Worm (Caenorhabditis elegans) whole organism, L4/young adult: ENCODE measurements around the gene snap-29.

Experiments
- W03F9.2 ChIP-seq: fragments of 150-350 bp; optimal IDR thresholded peaks from 2 replicates; lab custom pipeline; 2014; ENCODE audit warnings: missing biosample characterization, missing genetic modification characterization
- dao-5 ChIP-seq: sonication (generic microtip); optimal IDR thresholded peaks from 2 replicates; lab custom pipeline; 2016; ENCODE audit warnings: missing genotype, missing genetic modification characterization, moderate library complexity, missing compliant biosample characterization
- him-1 ChIP-seq: sonication (generic microtip); optimal IDR thresholded peaks from 2 replicates; lab custom pipeline; 2016; ENCODE audit warnings: missing genotype, missing genetic modification reagents, missing genetic modification characterization, missing compliant biosample characterization

DNA sequence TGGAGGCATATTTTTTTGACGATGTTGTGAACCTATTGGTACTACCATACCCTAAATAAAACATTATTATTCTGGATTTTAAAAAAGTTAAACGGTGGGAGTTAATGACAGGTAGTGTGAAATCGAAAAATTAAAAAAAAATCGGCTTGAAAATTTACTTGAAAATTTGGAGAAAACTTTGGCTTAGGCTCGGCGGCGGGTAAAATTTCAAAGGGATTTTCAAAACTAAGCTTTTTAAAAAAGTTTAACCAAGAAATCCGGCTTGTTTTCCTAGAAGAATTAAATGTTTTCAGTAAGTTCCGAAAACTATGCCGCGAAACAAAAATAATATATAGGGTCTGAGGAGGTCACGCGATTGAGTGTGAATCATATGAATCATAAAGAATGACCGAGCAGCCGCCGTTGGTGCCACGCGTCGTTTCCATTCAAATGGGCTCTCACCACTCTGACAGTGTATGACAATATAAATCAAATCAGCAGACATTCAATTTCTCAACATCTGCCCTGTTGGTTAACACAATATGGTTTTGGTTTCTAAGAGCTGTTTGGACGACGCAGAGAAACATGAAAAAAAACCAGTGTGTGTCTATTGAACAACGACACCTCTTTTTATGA is 14.9 kb upstream of the snap-29 start, which contains the start of gene aak-1:
- TF ChIP-seq W03F9.2 (tag; lab: Kevin White, UChicago) (no peak), him-1 (tag; lab: Kevin White, UChicago) (no peak), dao-5 (tag; lab: Kevin White, UChicago) (no peak)
